Worm (Caenorhabditis elegans): ENCODE data around the gene D2096.10.
"Not testable (repeated sequence)": the region's sequence is repeated elsewhere in the genome, so short reads cannot be mapped to it uniquely, and the experiment has no call there.

DNA sequence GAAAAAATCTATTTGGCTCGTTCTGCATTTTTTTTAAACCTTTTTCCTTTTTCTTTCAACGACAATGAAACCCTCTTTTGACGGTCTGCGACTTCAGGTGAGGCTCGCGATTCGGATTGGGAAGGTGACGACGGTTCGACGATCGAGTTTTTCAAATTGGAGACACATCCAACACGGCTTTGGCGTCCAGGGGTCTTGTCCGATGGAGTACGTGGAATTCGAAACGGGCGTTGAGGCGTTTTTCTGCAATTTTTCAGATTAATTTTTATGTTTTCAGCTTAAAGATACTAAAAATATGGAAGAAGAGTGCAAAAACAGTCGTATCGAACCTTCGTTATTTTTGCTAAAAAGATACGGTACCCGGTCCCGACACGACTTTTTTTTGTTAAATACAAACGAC is at the start of gene D2096.10:
- TF ChIP-seq snpc-1.3 (tag; optimal IDR thresholded peaks at IDR 0.05; ENCODE audit: insufficient read depth); ztf-6 (GFP tag; IDR thresholded peaks at IDR 0.05): not testable (repeated sequence)

Data from whole organism, young adult.